Fruit fly (Drosophila melanogaster) whole organism, prepupa: ENCODE data around the gene Brd.

ENCODE experiments used
- CG10631 ChIP-seq: fragments of 200-800 bp; sonication (Bioruptor generic); optimal IDR thresholded peaks from 2 replicates; lab custom pipeline; 2016; ENCODE audit warnings: missing biosample characterization, missing genetic modification characterization
- CG10669 ChIP-seq: fragments of 200-800 bp; sonication (Bioruptor generic); optimal IDR thresholded peaks from 3 replicates; lab custom pipeline; 2018; ENCODE audit warnings: missing biosample characterization, mild to moderate bottlenecking, missing genetic modification characterization, moderate library complexity
- CG11294 ChIP-seq: fragments of 200-800 bp; sonication (Bioruptor generic); IDR thresholded peaks from 2 replicates; pipeline ENCODE4 v1.3.6; 2022; ENCODE audit warnings: missing biosample characterization, missing genetic modification characterization
- CG15336 ChIP-seq: fragments of 200-800 bp; sonication (Bioruptor generic); IDR thresholded peaks from 2 replicates; pipeline ENCODE4 v1.3.6; 2022; ENCODE audit warnings: missing biosample characterization, missing genetic modification characterization
- CG1621 ChIP-seq: fragments of 200-800 bp; sonication (Bioruptor generic); optimal IDR thresholded peaks from 3 replicates; lab custom pipeline; 2018; ENCODE audit warnings: missing biosample characterization, mild to moderate bottlenecking, missing genetic modification characterization
- CG16779 ChIP-seq: fragments of 200-800 bp; sonication (Bioruptor generic); optimal IDR thresholded peaks from 3 replicates; lab custom pipeline; 2017; ENCODE audit warnings: missing biosample characterization, mild to moderate bottlenecking, missing genetic modification characterization
- CG3032 ChIP-seq: fragments of 200-800 bp; optimal IDR thresholded peaks from 2 replicates; lab custom pipeline; 2019; ENCODE audit warnings: missing biosample characterization, mild to moderate bottlenecking, missing genetic modification characterization, moderate library complexity
- CG31627 ChIP-seq: fragments of 200-800 bp; sonication (Bioruptor generic); optimal IDR thresholded peaks from 3 replicates; lab custom pipeline; 2016; ENCODE audit warnings: missing biosample characterization, missing genetic modification characterization
- CG34406 ChIP-seq: fragments of 200-800 bp; sonication (Bioruptor generic); optimal IDR thresholded peaks from 3 replicates; lab custom pipeline; 2016; ENCODE audit warnings: missing biosample characterization, missing genetic modification characterization
- CG3919 ChIP-seq: fragments of 200-800 bp; sonication (Bioruptor generic); optimal IDR thresholded peaks from 3 replicates; lab custom pipeline; 2016; ENCODE audit warnings: missing biosample characterization, missing genetic modification characterization
- CG6163 ChIP-seq: fragments of 200-800 bp; sonication (Bioruptor generic); IDR thresholded peaks from 3 replicates; pipeline ENCODE4 v1.3.6; 2022; ENCODE audit warnings: missing biosample characterization, missing genetic modification characterization
- CG6276 ChIP-seq: fragments of 200-800 bp; sonication (Bioruptor generic); optimal IDR thresholded peaks from 2 replicates; lab custom pipeline; 2017; ENCODE audit warnings: missing biosample characterization, mild to moderate bottlenecking, missing genetic modification characterization
- CG6792 ChIP-seq: fragments of 200-800 bp; sonication (Bioruptor generic); optimal IDR thresholded peaks from 3 replicates; lab custom pipeline; 2016; ENCODE audit warnings: missing biosample characterization, missing genetic modification characterization
- CG6808 ChIP-seq: fragments of 200-800 bp; sonication (Bioruptor generic); optimal IDR thresholded peaks from 3 replicates; lab custom pipeline; 2017; ENCODE audit warnings: missing biosample characterization, missing genetic modification characterization, mild to moderate bottlenecking, moderate library complexity, missing genetic modification reagents
- CG6854 ChIP-seq: fragments of 200-800 bp; sonication (Bioruptor generic); optimal IDR thresholded peaks from 2 replicates; lab custom pipeline; 2017; ENCODE audit warnings: missing biosample characterization, mild to moderate bottlenecking, missing genetic modification characterization
- CG7368 ChIP-seq: fragments of 200-800 bp; sonication (Bioruptor generic); optimal IDR thresholded peaks from 3 replicates; lab custom pipeline; 2016; ENCODE audit warnings: missing biosample characterization, missing genetic modification characterization
- CG8632 ChIP-seq: fragments of 200-800 bp; sonication (Bioruptor generic); optimal IDR thresholded peaks from 3 replicates; lab custom pipeline; 2016; ENCODE audit warnings: missing biosample characterization, missing genetic modification characterization
- Eip75B ChIP-seq: fragments of 200-800 bp; sonication (Bioruptor generic); optimal IDR thresholded peaks from 3 replicates; lab custom pipeline; 2016; ENCODE audit warnings: missing biosample characterization, missing genetic modification characterization
- Eip78C ChIP-seq: fragments of 200-800 bp; sonication (Bioruptor generic); peaks from one replicate; lab custom pipeline; 2016; ENCODE audit warnings: missing biosample characterization, missing genetic modification characterization
- Ets21C ChIP-seq: fragments of 200-800 bp; sonication (Bioruptor generic); optimal IDR thresholded peaks from 3 replicates; lab custom pipeline; 2016; ENCODE audit warnings: missing biosample characterization, missing genetic modification characterization
- Ets96B ChIP-seq: fragments of 200-800 bp; optimal IDR thresholded peaks from 2 replicates; lab custom pipeline; 2019; ENCODE audit warnings: missing biosample characterization, mild to moderate bottlenecking, missing genetic modification characterization, moderate library complexity
- Gug ChIP-seq: fragments of 200-800 bp; sonication (Bioruptor generic); IDR thresholded peaks from 2 replicates; pipeline ENCODE4 v1.3.6; 2022; ENCODE audit warnings: missing biosample characterization, missing genetic modification characterization
- Hr38 ChIP-seq: sonication (Bioruptor generic); optimal IDR thresholded peaks from 2 replicates; lab custom pipeline; 2016; ENCODE audit warnings: missing biosample characterization, missing genetic modification characterization
- Hr39 ChIP-seq: fragments of 200-800 bp; sonication (Bioruptor generic); optimal IDR thresholded peaks from 2 replicates; lab custom pipeline; 2016; ENCODE audit warnings: missing biosample characterization, missing genetic modification characterization
- Hr4 ChIP-seq: fragments of 200-800 bp; sonication (Bioruptor generic); optimal IDR thresholded peaks from 3 replicates; lab custom pipeline; 2016; ENCODE audit warnings: missing biosample characterization, missing genetic modification characterization
- Met ChIP-seq: fragments of 200-800 bp; sonication (Bioruptor generic); optimal IDR thresholded peaks from 3 replicates; lab custom pipeline; 2016; ENCODE audit warnings: missing biosample characterization, missing genetic modification characterization
- OdsH ChIP-seq: fragments of 200-800 bp; sonication (Bioruptor generic); optimal IDR thresholded peaks from 3 replicates; lab custom pipeline; 2016; ENCODE audit warnings: missing biosample characterization, missing genetic modification characterization
- Smox ChIP-seq: fragments of 200-800 bp; sonication (Bioruptor generic); optimal IDR thresholded peaks from 3 replicates; lab custom pipeline; 2016; ENCODE audit warnings: missing biosample characterization, missing genetic modification characterization
- Sox102F ChIP-seq: fragments of 200-800 bp; sonication (Bioruptor generic); optimal IDR thresholded peaks from 2 replicates; lab custom pipeline; 2016; ENCODE audit warnings: missing biosample characterization, mild to moderate bottlenecking, missing genetic modification characterization
- Sox14 ChIP-seq: fragments of 200-800 bp; sonication (Bioruptor generic); optimal IDR thresholded peaks from 3 replicates; lab custom pipeline; 2016; ENCODE audit warnings: missing biosample characterization, missing genetic modification characterization
- Sox15 ChIP-seq: fragments of 200-800 bp; sonication (Bioruptor generic); optimal IDR thresholded peaks from 3 replicates; lab custom pipeline; 2016; ENCODE audit warnings: missing biosample characterization, missing genetic modification characterization
- achi ChIP-seq: fragments of 200-800 bp; sonication (Bioruptor generic); optimal IDR thresholded peaks from 3 replicates; lab custom pipeline; 2016; ENCODE audit warnings: missing biosample characterization, missing genetic modification characterization
- acj6 ChIP-seq: fragments of 200-800 bp; sonication (Bioruptor generic); optimal IDR thresholded peaks from 3 replicates; lab custom pipeline; 2016; ENCODE audit warnings: missing biosample characterization, missing genetic modification characterization
- dac ChIP-seq: fragments of 200-800 bp; sonication (Bioruptor generic); optimal IDR thresholded peaks from 2 replicates; lab custom pipeline; 2017; ENCODE audit warnings: missing biosample characterization, mild to moderate bottlenecking, missing genetic modification characterization
- dsx ChIP-seq: fragments of 200-800 bp; optimal IDR thresholded peaks from 3 replicates; lab custom pipeline; 2019; ENCODE audit warnings: missing biosample characterization, mild to moderate bottlenecking, missing genetic modification characterization, moderate library complexity; ENCODE audit not compliant: poor library complexity, severe bottlenecking
- eg ChIP-seq: fragments of 200-800 bp; sonication (Bioruptor generic); IDR thresholded peaks from 3 replicates; pipeline ENCODE4 v1.3.6; 2022; ENCODE audit warnings: missing biosample characterization, missing genetic modification characterization
- fd59A ChIP-seq: fragments of 200-800 bp; sonication (Bioruptor generic); optimal IDR thresholded peaks from 2 replicates; lab custom pipeline; 2017; ENCODE audit warnings: missing biosample characterization, mild to moderate bottlenecking, missing genetic modification characterization, missing genetic modification reagents
- fd85E ChIP-seq: fragments of 200-800 bp; sonication (Bioruptor generic); optimal IDR thresholded peaks from 3 replicates; lab custom pipeline; 2016; ENCODE audit warnings: missing biosample characterization, missing genetic modification characterization
- fkh ChIP-seq: fragments of 200-800 bp; sonication (Bioruptor generic); optimal IDR thresholded peaks from 3 replicates; lab custom pipeline; 2017; ENCODE audit warnings: missing biosample characterization, mild to moderate bottlenecking, missing genetic modification characterization, moderate library complexity
- lz ChIP-seq: fragments of 200-800 bp; sonication (Bioruptor generic); optimal IDR thresholded peaks from 3 replicates; lab custom pipeline; 2016; ENCODE audit warnings: missing biosample characterization, missing genetic modification characterization
- net ChIP-seq: fragments of 200-800 bp; sonication (Bioruptor generic); optimal IDR thresholded peaks from 3 replicates; lab custom pipeline; 2016; ENCODE audit warnings: missing biosample characterization, missing genetic modification characterization
- pdm3 ChIP-seq: fragments of 200-800 bp; sonication (Bioruptor generic); optimal IDR thresholded peaks from 3 replicates; lab custom pipeline; 2016; ENCODE audit warnings: missing biosample characterization, missing genetic modification characterization
- salr ChIP-seq, 2 experiments: fragments of 200-800 bp; sonication (Bioruptor generic); optimal IDR thresholded peaks; 3 replicates each; lab custom pipeline; 2016 to 2018; ENCODE audit warnings: missing biosample characterization in 2 of 2, missing genetic modification characterization in 2 of 2, mild to moderate bottlenecking in 1 of 2
- spab ChIP-seq: fragments of 200-800 bp; sonication (Bioruptor generic); optimal IDR thresholded peaks from 2 replicates; lab custom pipeline; 2017; ENCODE audit warnings: missing biosample characterization, mild to moderate bottlenecking, missing genetic modification characterization, missing genetic modification reagents
- ss ChIP-seq, 2 experiments: fragments of 200-800 bp; sonication (Bioruptor generic); optimal IDR thresholded peaks; 2 replicates in 1 of 2; 3 replicates in 1 of 2; lab custom pipeline; 2017 to 2018; ENCODE audit warnings: mild to moderate bottlenecking in 2 of 2, missing biosample characterization in 2 of 2, missing genetic modification characterization in 2 of 2, moderate library complexity in 1 of 2
- svp ChIP-seq: fragments of 200-800 bp; sonication (Bioruptor generic); peaks from one replicate; lab custom pipeline; 2016; ENCODE audit warnings: missing biosample characterization, missing genetic modification characterization

Brd gene

dm6 chr3L:15005085-15005484 is 32.6 kb downstream of the Brd start (continued):
- peak; percentile 34; the same call in 1 of the 2 replicates for TF ChIP-seq CG11294 (GFP tag; lab: Robert Waterston, UW)
- no peak for TF ChIP-seq Hr38
- no peak for TF ChIP-seq CG16779 (tag; lab: Kevin White, UChicago)
- peak; percentile 43 for TF ChIP-seq CG7368 (GFP tag; lab: Kevin White, UChicago)
- no peak for TF ChIP-seq spab (GFP tag; lab: Kevin White, UChicago)
- TF ChIP-seq CG8632 (GFP tag; lab: Kevin White, UChicago): peak; percentile 6
- TF ChIP-seq eg (GFP tag; lab: Robert Waterston, UW): peak; percentile 78
- peak; percentile 9 for TF ChIP-seq dac (GFP tag; lab: Kevin White, UChicago)
- peak; percentile 52 for TF ChIP-seq acj6 (GFP tag; lab: Kevin White, UChicago)
- TF ChIP-seq Smox (GFP tag; lab: Kevin White, UChicago): peak; percentile 46
- peak; percentile 52 for TF ChIP-seq CG34406 (GFP tag; lab: Kevin White, UChicago)
- TF ChIP-seq CG15336 (GFP tag; lab: Robert Waterston, UW): peak; percentile 76
- TF ChIP-seq fkh (GFP tag; lab: Kevin White, UChicago): no peak
- no peak for TF ChIP-seq ss (GFP tag; optimal IDR thresholded peaks at IDR 0.05; lab: Kevin White, UChicago)
- TF ChIP-seq Sox102F (GFP tag; lab: Kevin White, UChicago): peak; percentile 63
- peak; percentile 79 for TF ChIP-seq CG3919 (GFP tag; lab: Kevin White, UChicago)
- no peak for TF ChIP-seq fd85E (GFP tag; lab: Kevin White, UChicago)
- TF ChIP-seq Sox14 (GFP tag; lab: Kevin White, UChicago): peak; percentile 64
- TF ChIP-seq CG6276 (GFP tag; lab: Kevin White, UChicago): peak; percentile 48
- TF ChIP-seq Gug: peak; percentile 34; the same call in 1 of the 2 replicates
- peak; percentile 64 for TF ChIP-seq Hr39
- TF ChIP-seq, all 60 proteins: peak for 41

- TF ChIP-seq acj6 (GFP tag; lab: Kevin White, UChicago) (peak; percentile 35), ss (GFP tag; optimal IDR thresholded peaks at IDR 0.05; lab: Kevin White, UChicago) (peak; percentile 42 to 61), fd85E (GFP tag; lab: Kevin White, UChicago) (no peak), Ets96B (tag; lab: Kevin White, UChicago) (peak; percentile 71), CG7368 (GFP tag; lab: Kevin White, UChicago) (peak; percentile 5), CG6854 (no peak), CG3919 (GFP tag; lab: Kevin White, UChicago) (peak; percentile 40), CG3032 (tag; lab: Kevin White, UChicago) (peak; percentile 50), Sox102F (GFP tag; lab: Kevin White, UChicago) (no peak), pdm3 (GFP tag; lab: Kevin White, UChicago) (peak; percentile 10), lz (no peak), Eip75B (GFP tag; lab: Kevin White, UChicago) (peak; percentile 37), fd59A (GFP tag; lab: Kevin White, UChicago) (peak; percentile 52), Ets21C (GFP tag; lab: Kevin White, UChicago) (no peak), achi (peak; percentile 46), fkh (GFP tag; lab: Kevin White, UChicago) (no peak), CG6792 (GFP tag; lab: Kevin White, UChicago) (peak; percentile 30), spab (GFP tag; lab: Kevin White, UChicago) (peak; percentile 67), Hr4 (GFP tag; lab: Kevin White, UChicago) (peak; percentile 14), net (GFP tag; lab: Kevin White, UChicago) (peak; percentile 15), Met (GFP tag; lab: Kevin White, UChicago) (peak; percentile 9), Gug (0 out of 2 replicates have a peak, but pooled peaks have one; percentile 10), CG10631 (GFP tag; lab: Kevin White, UChicago) (peak; percentile 67), CG10669 (GFP tag; lab: Kevin White, UChicago) (peak; percentile 51), Eip78C (peak; percentile 89), dac (GFP tag; lab: Kevin White, UChicago) (peak; percentile 2), CG6163 (GFP tag; lab: Robert Waterston, UW) (0 out of 3 replicates have a peak, but pooled peaks have one; percentile 41), OdsH (GFP tag; lab: Kevin White, UChicago) (peak; percentile 44), svp (GFP tag; lab: Kevin White, UChicago) (no peak), Smox (GFP tag; lab: Kevin White, UChicago) (peak; percentile 12), salr (GFP tag; optimal IDR thresholded peaks at IDR 0.05; lab: Kevin White, UChicago) (peak in 1 of 2 experiments; percentile 27), CG6276 (GFP tag; lab: Kevin White, UChicago) (peak; percentile 10), Hr39 (no peak), CG15336 (GFP tag; lab: Robert Waterston, UW) (peak; percentile 43), CG6808 (peak; percentile 61), CG34406 (GFP tag; lab: Kevin White, UChicago) (peak; percentile 16), Sox14 (GFP tag; lab: Kevin White, UChicago) (peak; percentile 23), Sox15 (no peak), CG31627 (GFP tag; lab: Kevin White, UChicago) (peak; percentile 2), dsx (GFP tag; lab: Kevin White, UChicago) (peak; percentile 67), CG16779 (tag; lab: Kevin White, UChicago) (peak; percentile 8), CG1621 (tag; lab: Kevin White, UChicago) (peak; percentile 1)
Observed at dm6 chr3L:15005774-15006173, 33.3 kb downstream of the Brd start.
